Worm (Caenorhabditis elegans): ENCODE measurements around the gene F47B8.1.

ce11 chrV:14317621-14318020, 3.5 kb upstream of the F47B8.1 start:
- no peak for TF ChIP-seq lin-35 (GFP tag; optimal IDR thresholded peaks at IDR 0.05)
- no peak for TF ChIP-seq lsy-2 (tag; optimal IDR thresholded peaks at IDR 0.05)
- no peak for TF ChIP-seq aly-2 (tag; optimal IDR thresholded peaks at IDR 0.05)
- TF ChIP-seq skn-1 (tag; optimal IDR thresholded peaks at IDR 0.05): no peak
- no peak for TF ChIP-seq fos-1 (tag; optimal IDR thresholded peaks at IDR 0.05)
- TF ChIP-seq ces-1 (GFP tag; optimal IDR thresholded peaks at IDR 0.05): no peak
- TF ChIP-seq ama-1 (optimal IDR thresholded peaks at IDR 0.05): no peak
- no peak for TF ChIP-seq lin-39 (tag; optimal IDR thresholded peaks at IDR 0.05)
- no peak for TF ChIP-seq rnt-1 (tag; optimal IDR thresholded peaks at IDR 0.05)
- no peak for TF ChIP-seq irx-1 (tag; optimal IDR thresholded peaks at IDR 0.05)
- TF ChIP-seq alr-1 (tag; optimal IDR thresholded peaks at IDR 0.05; ENCODE audit: borderline replicate concordance): no peak
